Worm (Caenorhabditis elegans) whole organism, midembryonic: ENCODE measurements around the gene mcm-6.

ENCODE experiments used
- T22C8.4 ChIP-seq: fragments of 200-800 bp; sonication (Bioruptor generic); IDR thresholded peaks from 2 replicates; pipeline ENCODE4 v1.3.6; 2022; ENCODE audit warnings: missing genetic modification characterization, missing compliant biosample characterization
- cog-1 ChIP-seq: sonication (generic microtip); optimal IDR thresholded peaks from 2 replicates; lab custom pipeline; 2016; ENCODE audit warnings: missing genetic modification characterization, missing compliant biosample characterization
- flt-1 ChIP-seq: fragments of 200-800 bp; sonication (Bioruptor generic); IDR thresholded peaks from 2 replicates; pipeline ENCODE4 v1.3.6; 2022; ENCODE audit warnings: missing genetic modification characterization, missing compliant biosample characterization
- med-1 ChIP-seq: sonication (generic microtip); optimal IDR thresholded peaks from 2 replicates; lab custom pipeline; 2017; ENCODE audit warnings: missing genetic modification characterization, mild to moderate bottlenecking, missing compliant biosample characterization, antibody characterized with exemption, missing genetic modification reagents; ENCODE audit not compliant: insufficient read depth
- tab-1 ChIP-seq: fragments of 200-800 bp; sonication (Bioruptor generic); IDR thresholded peaks from 2 replicates; pipeline ENCODE4 v1.3.6; 2022; ENCODE audit warnings: missing genetic modification characterization, missing compliant biosample characterization
- ztf-23 ChIP-seq: fragments of 200-800 bp; sonication (Bioruptor generic); IDR thresholded peaks from 2 replicates; pipeline ENCODE4 v1.3.6; 2022; ENCODE audit warnings: missing genetic modification reagents, missing genetic modification characterization, missing compliant biosample characterization
- ztf-29 ChIP-seq: fragments of 200-800 bp; sonication (Bioruptor generic); IDR thresholded peaks from 2 replicates; pipeline ENCODE4 v1.3.6; 2022; ENCODE audit warnings: missing genetic modification reagents, missing genetic modification characterization, missing compliant biosample characterization

DNA sequence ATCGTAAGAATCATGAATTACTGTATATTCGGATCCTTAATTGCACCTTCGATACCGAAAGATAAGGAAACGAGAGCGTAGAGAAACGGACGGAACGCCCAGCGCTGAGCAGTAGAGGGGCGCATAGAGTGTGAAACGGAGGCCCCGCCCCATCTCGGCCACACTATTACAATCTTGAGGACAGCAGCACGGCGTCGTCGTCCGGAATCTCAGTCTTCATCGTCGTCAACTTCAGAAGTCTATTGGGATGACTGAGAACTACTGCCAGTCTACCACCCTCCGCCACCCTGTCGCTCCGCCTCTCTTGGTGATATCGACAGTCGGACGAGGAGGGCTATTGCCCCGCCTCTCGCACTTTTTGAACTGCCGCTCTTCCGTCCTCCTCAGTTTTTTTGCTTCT is 29.4 kb upstream of the mcm-6 start:
- no peak for TF ChIP-seq med-1
- TF ChIP-seq tab-1 (GFP tag; lab: Robert Waterston, UW): 0 out of 2 replicates have a peak, but pooled peaks have one; percentile 59
- TF ChIP-seq cog-1: no peak
- no peak for TF ChIP-seq ztf-29
- TF ChIP-seq flt-1 (GFP tag; lab: Robert Waterston, UW): no peak; the same call in 1 of the 2 replicates
- no peak for TF ChIP-seq ztf-23 (GFP tag; lab: Robert Waterston, UW)
- no peak for TF ChIP-seq T22C8.4
